Fruit fly (Drosophila melanogaster): Measurements from ENCODE around the gene colt.

Gene colt

dm6 chr2L:2767627-2768026 is 2.2 kb downstream of the colt start, which contains the start of the genes Taf10b and Taf10 (continued):
- TF ChIP-seq Opbp (GFP tag; IDR thresholded peaks at IDR 0.05; ENCODE audit: partially characterized antibody) (peak; percentile 90), CG4617 (GFP tag; optimal IDR thresholded peaks at IDR 0.05; ENCODE audit: borderline replicate concordance) (peak; percentile 71), hth (optimal IDR thresholded peaks at IDR 0.05) (no peak), Adf1 (GFP tag; IDR thresholded peaks at IDR 0.05) (0 out of 2 replicates have a peak, but pooled peaks have one; percentile 7), D19B (GFP tag; optimal IDR thresholded peaks at IDR 0.05) (no peak), mld (GFP tag; IDR thresholded peaks at IDR 0.05; ENCODE audit: partially characterized antibody) (peak; percentile 76), Max (GFP tag; optimal IDR thresholded peaks at IDR 0.05) (no peak), knrl (GFP tag; IDR thresholded peaks at IDR 0.05; ENCODE audit: partially characterized antibody) (peak; percentile 61; the same call in 2 of the 3 replicates), YL-1 (GFP tag; optimal IDR thresholded peaks at IDR 0.05) (peak; percentile 73), CG5180 (GFP tag; optimal IDR thresholded peaks at IDR 0.05) (no peak), row (GFP tag; IDR thresholded peaks at IDR 0.05) (peak; percentile 51; the same call in 2 of the 3 replicates), E2f2 (GFP tag; IDR thresholded peaks at IDR 0.05) (peak; percentile 64), z (GFP tag; IDR thresholded peaks at IDR 0.05) (no peak)

- TF ChIP-seq Six4 (GFP tag; optimal IDR thresholded peaks at IDR 0.05) = peak; percentile 85
- peak; percentile 85 for TF ChIP-seq CG5245 (GFP tag; optimal IDR thresholded peaks at IDR 0.05)
- TF ChIP-seq Taf1 (GFP tag; IDR thresholded peaks at IDR 0.05) = peak; percentile 74
- peak; percentile 90 for TF ChIP-seq CG8388 (GFP tag; optimal IDR thresholded peaks at IDR 0.05)
- no peak for TF ChIP-seq Lpt (GFP tag; optimal IDR thresholded peaks at IDR 0.05)
- peak; percentile 91 for TF ChIP-seq gcm (GFP tag; optimal IDR thresholded peaks at IDR 0.05)
- peak; percentile 92 for TF ChIP-seq caup (GFP tag; optimal IDR thresholded peaks at IDR 0.05; ENCODE audit: severe bottlenecking)
- no peak; the same call in 2 of the 3 replicates for TF ChIP-seq HLH4C (GFP tag; IDR thresholded peaks at IDR 0.05; ENCODE audit: partially characterized antibody)
- no peak for TF ChIP-seq Trl (optimal IDR thresholded peaks at IDR 0.05)
- TF ChIP-seq Trl (GFP tag; optimal IDR thresholded peaks at IDR 0.05) = peak; percentile 93
- TF ChIP-seq jumu (GFP tag; optimal IDR thresholded peaks at IDR 0.05) = peak; percentile 87
- TF ChIP-seq HmgD (GFP tag; optimal IDR thresholded peaks at IDR 0.05) = peak; percentile 81
- peak; percentile 93 for TF ChIP-seq Antp (GFP tag; optimal IDR thresholded peaks at IDR 0.05)
- peak; percentile 83 for TF ChIP-seq trh (GFP tag; optimal IDR thresholded peaks at IDR 0.05)
- TF ChIP-seq CG12071 (GFP tag; optimal IDR thresholded peaks at IDR 0.05) = peak; percentile 63
- peak; percentile 38 for TF ChIP-seq Dref (GFP tag; IDR thresholded peaks at IDR 0.05)
- peak; percentile 56 for TF ChIP-seq CG7271 (tag; optimal IDR thresholded peaks at IDR 0.05)
- TF ChIP-seq nerfin-1 (tag; optimal IDR thresholded peaks at IDR 0.05) = peak; percentile 89
- peak; percentile 81 for TF ChIP-seq Camta (GFP tag; optimal IDR thresholded peaks at IDR 0.05)
- peak; percentile 78 for TF ChIP-seq slp2 (GFP tag; optimal IDR thresholded peaks at IDR 0.05)
- no peak for TF ChIP-seq hb (GFP tag; IDR thresholded peaks at IDR 0.05; ENCODE audit: partially characterized antibody)
- peak; percentile 85 for TF ChIP-seq Atf-2 (GFP tag; optimal IDR thresholded peaks at IDR 0.05)
- TF ChIP-seq Bteb2 (GFP tag; optimal IDR thresholded peaks at IDR 0.05) = peak; percentile 79
- no peak; the same call in 1 of the 2 replicates for TF ChIP-seq Bgb (GFP tag; IDR thresholded peaks at IDR 0.05; ENCODE audit: partially characterized antibody)
- peak; percentile 92 for TF ChIP-seq B-H2 (GFP tag; optimal IDR thresholded peaks at IDR 0.05)
- TF ChIP-seq CG11560 (tag; IDR thresholded peaks at IDR 0.05) = peak; percentile 81; the same call in 2 of the 3 replicates
- TF ChIP-seq CG7839 (tag; optimal IDR thresholded peaks at IDR 0.05) = peak; percentile 96
- TF ChIP-seq sima (GFP tag; optimal IDR thresholded peaks at IDR 0.05) = no peak
- TF ChIP-seq CG12769 (tag; optimal IDR thresholded peaks at IDR 0.05) = peak; percentile 78
- TF ChIP-seq sd (tag; optimal IDR thresholded peaks at IDR 0.05) = peak; percentile 77
- TF ChIP-seq CG13775 (GFP tag; optimal IDR thresholded peaks at IDR 0.05) = peak; percentile 92
- TF ChIP-seq CG8281 (tag; optimal IDR thresholded peaks at IDR 0.05) = peak; percentile 80
- peak; percentile 87 for TF ChIP-seq trem (tag; optimal IDR thresholded peaks at IDR 0.05)
- no peak for TF ChIP-seq tna (GFP tag; IDR thresholded peaks at IDR 0.05; ENCODE audit: partially characterized antibody)
- TF ChIP-seq tin (GFP tag; optimal IDR thresholded peaks at IDR 0.05) = peak; percentile 87
Measured at dm6 chr2L:2765659-2766373, 4.1 kb downstream of the colt start, which contains the start of the genes Snx21 and aph-1. Snx21 (minus strand) TSS chr2L:2765665. aph-1 (plus strand) TSS chr2L:2766233.
